Worm (Caenorhabditis elegans): ENCODE data around the gene C52G5.3.

C52G5.3 gene

DNA sequence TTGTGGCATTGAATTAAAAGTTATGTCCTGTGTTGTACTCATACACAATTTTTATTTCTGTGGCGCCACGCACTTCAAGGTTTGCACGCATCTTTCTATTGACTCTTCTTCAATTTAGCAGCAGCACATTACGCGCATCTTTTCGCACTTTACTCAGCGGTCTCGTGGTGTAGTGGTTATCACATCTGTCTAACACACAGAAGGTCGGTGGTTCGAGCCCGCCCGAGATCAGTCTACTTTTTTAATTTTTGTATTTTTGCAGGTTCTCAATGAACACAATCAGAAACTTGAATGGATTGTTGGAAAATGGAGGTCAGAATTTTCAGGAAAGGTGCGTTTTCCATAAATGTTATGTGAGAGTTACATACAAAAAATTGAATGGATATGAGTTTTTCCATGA is 2.4 kb downstream of the C52G5.3 start (continued):
- TF ChIP-seq ceh-19 (GFP tag; optimal IDR thresholded peaks at IDR 0.05) (no peak), hlh-13 (GFP tag; optimal IDR thresholded peaks at IDR 0.05) (no peak), fkh-6 (tag; optimal IDR thresholded peaks at IDR 0.05) (no peak), ceh-30 (tag; optimal IDR thresholded peaks at IDR 0.05) (no peak), rnt-1 (tag; optimal IDR thresholded peaks at IDR 0.05) (no peak), F13H6.1 (tag; optimal IDR thresholded peaks at IDR 0.05) (no peak), C08G9.2 (tag; optimal IDR thresholded peaks at IDR 0.05) (peak; percentile 27)

DNA sequence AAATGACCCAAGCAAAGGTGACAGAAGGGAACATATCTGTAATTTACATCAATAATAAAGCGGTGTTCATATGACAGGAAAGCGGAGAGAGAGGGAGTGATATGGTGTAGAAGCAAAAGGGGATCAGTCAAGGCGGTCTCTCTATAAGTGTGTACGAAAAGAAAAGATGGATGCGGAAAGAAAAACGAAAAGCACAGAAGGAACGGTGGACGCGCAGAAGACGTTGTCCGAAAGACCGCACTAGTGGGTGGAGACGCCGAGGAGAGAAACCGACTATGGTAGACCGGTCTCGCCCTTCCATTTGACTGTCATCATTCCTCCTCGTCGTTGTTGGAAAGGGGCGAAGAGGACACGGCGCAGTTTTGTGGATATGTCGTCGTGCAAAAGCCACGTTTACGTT is 2.9 kb downstream of the C52G5.3 start, which contains the start of gene C52G5.2:
C52G5.2 (plus strand) TSS at position 301 of the 400 bp plus-strand sequence.
- TF ChIP-seq odd-2 (tag; optimal IDR thresholded peaks at IDR 0.05), result no peak
- TF ChIP-seq ceh-2 (tag; optimal IDR thresholded peaks at IDR 0.05), result no peak
- TF ChIP-seq ceh-19 (GFP tag; optimal IDR thresholded peaks at IDR 0.05), result no peak
- TF ChIP-seq ceh-31 (tag; optimal IDR thresholded peaks at IDR 0.05), result no peak
- TF ChIP-seq ceh-18 (tag; optimal IDR thresholded peaks at IDR 0.05), result no peak
- no peak for TF ChIP-seq ceh-34 (tag; optimal IDR thresholded peaks at IDR 0.05)
- TF ChIP-seq F13H6.1 (tag; optimal IDR thresholded peaks at IDR 0.05), result no peak

DNA sequence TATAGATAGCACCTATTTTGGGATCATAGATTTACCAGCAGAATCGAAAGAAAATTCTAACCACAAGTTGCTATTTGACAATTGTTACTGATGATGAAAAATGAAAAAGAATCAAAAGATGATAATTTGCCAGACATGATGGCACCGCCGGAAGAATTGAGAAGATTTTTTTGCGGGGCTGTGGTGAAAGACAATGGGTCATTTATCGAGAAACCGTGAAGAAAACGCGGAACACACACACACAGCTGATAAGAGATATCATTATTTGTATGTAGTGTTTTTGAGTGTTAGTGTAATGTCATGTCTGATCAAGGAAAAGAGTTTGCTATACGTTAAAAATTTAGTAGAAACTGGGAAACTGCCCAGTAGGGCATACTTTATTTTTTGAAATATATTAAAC is 11.1 kb downstream of the C52G5.3 start:
- TF ChIP-seq ceh-19 (GFP tag; optimal IDR thresholded peaks at IDR 0.05) (no peak), madf-2 (tag; optimal IDR thresholded peaks at IDR 0.05) (no peak), pros-1 (tag; optimal IDR thresholded peaks at IDR 0.05) (no peak), pax-1 (tag; optimal IDR thresholded peaks at IDR 0.05) (no peak), elt-2 (tag; optimal IDR thresholded peaks at IDR 0.05) (peak; percentile 35)

DNA sequence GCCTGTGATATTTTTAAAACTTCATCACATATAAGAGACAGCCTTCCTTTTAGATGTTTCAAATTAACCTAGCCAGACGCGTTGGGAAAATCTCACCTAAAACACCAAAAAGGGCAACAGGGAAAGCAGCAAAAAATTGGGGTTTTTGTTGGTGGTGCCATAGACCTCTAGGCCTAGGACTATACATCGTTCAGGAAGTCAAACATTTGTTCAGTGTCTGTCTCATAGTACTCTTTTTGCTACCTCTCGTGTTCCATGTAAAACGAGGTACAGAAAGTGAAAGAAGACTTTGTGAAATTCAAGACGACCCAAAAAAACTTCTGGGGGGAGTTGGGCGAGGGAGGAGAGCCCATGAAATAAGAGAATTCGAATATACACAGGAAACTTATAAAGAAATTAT is 16.9 kb downstream of the C52G5.3 start:
- TF ChIP-seq nhr-232 (tag; optimal IDR thresholded peaks at IDR 0.05) (no peak), fax-1 (tag; optimal IDR thresholded peaks at IDR 0.05) (no peak), unc-3 (GFP tag; conservative IDR thresholded peaks at IDR 0.05) (no peak), unc-3 (tag; optimal IDR thresholded peaks at IDR 0.05) (no peak), sox-2 (GFP tag; IDR thresholded peaks at IDR 0.05) (no peak), ttx-3 (tag; optimal IDR thresholded peaks at IDR 0.05) (no peak), lin-11 (tag; optimal IDR thresholded peaks at IDR 0.05) (no peak), ztf-16 (tag; optimal IDR thresholded peaks at IDR 0.05) (no peak), F13H6.1 (tag; optimal IDR thresholded peaks at IDR 0.05) (no peak), hlh-15 (tag; optimal IDR thresholded peaks at IDR 0.05) (no peak), ceh-34 (tag; optimal IDR thresholded peaks at IDR 0.05) (no peak), elt-4 (tag; optimal IDR thresholded peaks at IDR 0.05) (no peak), hlh-30 (tag; optimal IDR thresholded peaks at IDR 0.05; ENCODE audit: insufficient read depth) (no peak)

DNA sequence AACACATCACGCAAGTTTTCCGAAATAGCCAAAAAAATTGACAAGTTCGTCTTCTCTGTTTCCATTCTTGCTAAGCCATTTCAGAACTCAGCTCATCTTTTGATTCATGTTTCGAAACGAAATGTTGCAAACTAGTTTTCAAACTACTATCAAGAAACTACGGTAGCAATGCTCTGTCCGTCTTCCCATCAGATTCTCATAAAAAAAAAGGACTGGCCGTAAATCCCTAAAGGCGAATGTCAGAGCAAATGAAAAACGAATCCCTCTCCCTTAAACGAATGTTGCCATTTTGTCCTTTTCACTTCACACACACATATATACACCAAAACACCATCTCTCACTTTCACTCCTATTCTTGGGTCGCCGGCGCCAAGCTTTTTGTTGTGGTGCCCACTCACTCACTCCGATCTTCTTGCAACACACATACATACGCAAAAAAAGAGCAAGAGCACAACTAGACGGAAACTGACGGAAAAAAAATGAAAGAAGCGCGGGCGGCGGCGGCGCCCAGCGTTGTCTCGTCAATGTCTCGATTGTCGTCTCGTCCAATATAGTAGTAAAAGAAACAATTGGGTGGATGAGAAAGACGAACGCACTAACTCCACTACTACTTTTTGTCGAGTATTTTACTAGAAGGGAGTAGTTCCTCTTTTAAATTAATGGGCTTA is 18.1 kb downstream of the C52G5.3 start:
- TF ChIP-seq ama-1 (optimal IDR thresholded peaks at IDR 0.05) (no peak), ahr-1 (tag; optimal IDR thresholded peaks at IDR 0.05) (no peak), ceh-45 (GFP tag; IDR thresholded peaks at IDR 0.05) (no peak), tbx-2 (tag; optimal IDR thresholded peaks at IDR 0.05) (no peak), npax-4 (tag; optimal IDR thresholded peaks at IDR 0.05) (no peak), hlh-13 (GFP tag; optimal IDR thresholded peaks at IDR 0.05) (no peak), pat-9 (tag; optimal IDR thresholded peaks at IDR 0.05) (no peak), ztf-16 (tag; optimal IDR thresholded peaks at IDR 0.05) (no peak), Y22D7AL.16 (tag; optimal IDR thresholded peaks at IDR 0.05) (no peak), ceh-48 (tag; optimal IDR thresholded peaks at IDR 0.05) (no peak), ceh-31 (tag; optimal IDR thresholded peaks at IDR 0.05) (no peak), sox-4 (tag; optimal IDR thresholded peaks at IDR 0.05) (no peak), unc-86 (tag; optimal IDR thresholded peaks at IDR 0.05) (no peak), C08G9.2 (tag; optimal IDR thresholded peaks at IDR 0.05) (no peak), syd-9 (tag; optimal IDR thresholded peaks at IDR 0.05) (no peak), unc-3 (GFP tag; conservative IDR thresholded peaks at IDR 0.05) (no peak), unc-3 (tag; optimal IDR thresholded peaks at IDR 0.05) (no peak), unc-55 (GFP tag; optimal IDR thresholded peaks at IDR 0.05) (no peak)

Data from whole organism, late embryonic.